Worm (Caenorhabditis elegans) whole organism, L1 larva: Measurements from ENCODE around the gene F20C5.5.

ENCODE experiments used
- C16A3.4 ChIP-seq: fragments of 150-350 bp; optimal IDR thresholded peaks from 2 replicates; lab custom pipeline; 2014; ENCODE audit warnings: missing biosample characterization, missing genetic modification characterization
- blmp-1 ChIP-seq: fragments of 150-350 bp; optimal IDR thresholded peaks from 2 replicates; lab custom pipeline; 2014; ENCODE audit warnings: missing biosample characterization, missing genetic modification characterization
- ceh-82 ChIP-seq, 3 experiments: fragments of 150-350 bp in 1 of 3; sonication (generic microtip) in 2 of 3; optimal IDR thresholded peaks; 2 replicates each; lab custom pipeline; 2014 to 2017; ENCODE audit warnings: missing biosample characterization in 3 of 3, missing genetic modification characterization in 3 of 3
- dpl-1 ChIP-seq, 3 experiments: fragments of 150-350 bp in 2 of 3; sonication (generic microtip) in 1 of 3; optimal IDR thresholded peaks; 2 replicates each; lab custom pipeline; 2014 to 2017; ENCODE audit warnings: missing biosample characterization in 3 of 3, missing genetic modification characterization in 3 of 3, missing genetic modification reagents in 3 of 3
- dsc-1 ChIP-seq: sonication (generic microtip); optimal IDR thresholded peaks from 2 replicates; lab custom pipeline; 2016; ENCODE audit warnings: mild to moderate bottlenecking, missing genetic modification characterization, missing compliant biosample characterization
- efl-1 ChIP-seq, 4 experiments: fragments of 150-350 bp; optimal IDR thresholded peaks in 3 of 4; peaks in 1 of 4; 1 replicate in 1 of 4; 2 replicates in 3 of 4; lab custom pipeline; 2014; ENCODE audit warnings: missing biosample characterization in 2 of 4, missing genetic modification characterization in 2 of 4, missing genetic modification reagents in 2 of 4
- egl-27 ChIP-seq, 2 experiments: fragments of 150-350 bp in 1 of 2; sonication (generic microtip); optimal IDR thresholded peaks; 3 replicates each; lab custom pipeline; 2017 to 2018; ENCODE audit warnings: missing biosample characterization in 2 of 2, missing genetic modification characterization in 2 of 2, missing genetic modification reagents in 2 of 2
- elt-2 ChIP-seq: sonication (generic microtip); optimal IDR thresholded peaks from 2 replicates; lab custom pipeline; 2016; ENCODE audit warnings: missing genetic modification characterization, mild to moderate bottlenecking, inconsistent platforms, missing compliant biosample characterization, missing genetic modification reagents
- elt-3 ChIP-seq, 6 experiments: fragments of 150-350 bp in 1 of 6; sonication (generic microtip); optimal IDR thresholded peaks; 2 replicates each; lab custom pipeline; 2017 to 2018; ENCODE audit warnings: missing biosample characterization in 6 of 6, missing genetic modification characterization in 6 of 6, inconsistent platforms in 1 of 6
- fkh-10 ChIP-seq: sonication (generic microtip); optimal IDR thresholded peaks from 2 replicates; lab custom pipeline; 2017; ENCODE audit warnings: missing biosample characterization, missing genetic modification reagents, missing genetic modification characterization
- hpl-2 ChIP-seq: fragments of 150-350 bp; optimal IDR thresholded peaks from 2 replicates; lab custom pipeline; 2014; ENCODE audit warnings: missing biosample characterization, missing genetic modification reagents, missing genetic modification characterization
- irx-1 ChIP-seq: sonication (generic microtip); optimal IDR thresholded peaks from 2 replicates; lab custom pipeline; 2016; ENCODE audit warnings: missing genetic modification characterization, missing compliant biosample characterization
- isw-1 ChIP-seq: fragments of 200-800 bp; sonication (Bioruptor generic); IDR thresholded peaks from 2 replicates; pipeline ENCODE4 v1.3.6; 2022; ENCODE audit warnings: missing genetic modification characterization, missing compliant biosample characterization
- jun-1 ChIP-seq: fragments of 150-350 bp; optimal IDR thresholded peaks from 2 replicates; lab custom pipeline; 2014; ENCODE audit warnings: missing biosample characterization, missing genetic modification reagents, missing genetic modification characterization
- lin-13 ChIP-seq: fragments of 150-350 bp; optimal IDR thresholded peaks from 2 replicates; lab custom pipeline; 2014; ENCODE audit warnings: missing biosample characterization, missing genetic modification reagents, missing genetic modification characterization
- lin-14 ChIP-seq: fragments of 200-800 bp; sonication (Bioruptor generic); optimal IDR thresholded peaks from 2 replicates; lab custom pipeline; 2018; ENCODE audit warnings: mild to moderate bottlenecking, missing genetic modification characterization, moderate library complexity, missing compliant biosample characterization
- lin-15B ChIP-seq: fragments of 150-350 bp; sonication (generic microtip); optimal IDR thresholded peaks from 3 replicates; lab custom pipeline; 2014; ENCODE audit warnings: missing biosample characterization, missing genetic modification characterization
- lin-35 ChIP-seq, 2 experiments: fragments of 150-350 bp; optimal IDR thresholded peaks; 2 replicates each; lab custom pipeline; 2014; ENCODE audit warnings: missing biosample characterization in 2 of 2, missing genetic modification characterization in 2 of 2, missing genetic modification reagents in 2 of 2
- lin-39 ChIP-seq: fragments of 150-350 bp; optimal IDR thresholded peaks from 2 replicates; lab custom pipeline; 2014; ENCODE audit warnings: missing biosample characterization, missing genetic modification reagents, missing genetic modification characterization
- lir-3 ChIP-seq: sonication (generic microtip); optimal IDR thresholded peaks from 2 replicates; lab custom pipeline; 2016; ENCODE audit warnings: mild to moderate bottlenecking, missing genetic modification characterization, moderate library complexity, missing compliant biosample characterization; ENCODE audit not compliant: poor library complexity
- lsy-2 ChIP-seq, 2 experiments: fragments of 150-350 bp; optimal IDR thresholded peaks; 2 replicates each; lab custom pipeline; 2014; ENCODE audit warnings: missing biosample characterization in 2 of 2, missing genetic modification characterization in 2 of 2
- mab-9 ChIP-seq: fragments of 200-800 bp; sonication (Bioruptor generic); IDR thresholded peaks from 2 replicates; pipeline ENCODE4 v1.3.6; 2022; ENCODE audit warnings: missing genetic modification reagents, missing genetic modification characterization, missing compliant biosample characterization
- mdl-1 ChIP-seq, 2 experiments: fragments of 150-350 bp; optimal IDR thresholded peaks; 2 replicates each; lab custom pipeline; 2014 to 2017; ENCODE audit warnings: missing biosample characterization in 2 of 2, missing genetic modification characterization in 2 of 2, inconsistent platforms in 1 of 2
- mep-1 ChIP-seq: fragments of 150-350 bp; optimal IDR thresholded peaks from 2 replicates; lab custom pipeline; 2014; ENCODE audit warnings: missing biosample characterization, missing genetic modification characterization
- nhr-11 ChIP-seq: fragments of 150-350 bp; optimal IDR thresholded peaks from 2 replicates; lab custom pipeline; 2014; ENCODE audit warnings: missing biosample characterization, missing genetic modification characterization
- nhr-19 ChIP-seq: fragments of 200-800 bp; sonication (Bioruptor generic); conservative IDR thresholded peaks from 2 replicates; pipeline ENCODE4 v1.3.6; 2022; ENCODE audit warnings: missing genetic modification characterization, missing compliant biosample characterization
- nhr-20 ChIP-seq: sonication (generic microtip); optimal IDR thresholded peaks from 2 replicates; lab custom pipeline; 2016; ENCODE audit warnings: mild to moderate bottlenecking, missing genetic modification characterization, missing compliant biosample characterization
- nhr-237 ChIP-seq: fragments of 150-350 bp; optimal IDR thresholded peaks from 2 replicates; lab custom pipeline; 2014; ENCODE audit warnings: missing biosample characterization, missing genetic modification characterization
- nhr-47 ChIP-seq: sonication (generic microtip); optimal IDR thresholded peaks from 2 replicates; lab custom pipeline; 2016; ENCODE audit warnings: mild to moderate bottlenecking, missing genetic modification characterization, moderate library complexity, missing compliant biosample characterization
- nhr-71 ChIP-seq: sonication (generic microtip); optimal IDR thresholded peaks from 2 replicates; lab custom pipeline; 2016; ENCODE audit warnings: mild to moderate bottlenecking, missing genetic modification characterization, moderate library complexity, missing compliant biosample characterization
- nhr-77 ChIP-seq: fragments of 150-350 bp; optimal IDR thresholded peaks from 2 replicates; lab custom pipeline; 2014; ENCODE audit warnings: missing biosample characterization, missing genetic modification characterization
- nhr-84 ChIP-seq: sonication (generic microtip); optimal IDR thresholded peaks from 2 replicates; lab custom pipeline; 2017; ENCODE audit warnings: missing biosample characterization, missing genetic modification characterization
- nhr-85 ChIP-seq: sonication (generic microtip); peaks from one replicate; lab custom pipeline; 2016; ENCODE audit warnings: missing genetic modification characterization, inconsistent platforms, missing compliant biosample characterization
- nhr-90 ChIP-seq: sonication (generic microtip); optimal IDR thresholded peaks from 2 replicates; lab custom pipeline; 2016; ENCODE audit warnings: mild to moderate bottlenecking, missing genetic modification characterization, missing compliant biosample characterization; ENCODE audit not compliant: poor library complexity
- pag-3 ChIP-seq: sonication (generic microtip); optimal IDR thresholded peaks from 2 replicates; lab custom pipeline; 2017; ENCODE audit warnings: missing genetic modification characterization, mild to moderate bottlenecking, missing compliant biosample characterization, antibody characterized with exemption, borderline replicate concordance; ENCODE audit not compliant: insufficient read depth
- pqm-1 ChIP-seq: sonication (generic microtip); optimal IDR thresholded peaks from 3 replicates; lab custom pipeline; 2017; ENCODE audit warnings: missing biosample characterization, missing genetic modification characterization
- rnt-1 ChIP-seq: sonication (generic microtip); optimal IDR thresholded peaks from 2 replicates; lab custom pipeline; 2016; ENCODE audit warnings: mild to moderate bottlenecking, missing genetic modification characterization, moderate library complexity, missing compliant biosample characterization
- skn-1 ChIP-seq: fragments of 150-350 bp; optimal IDR thresholded peaks from 2 replicates; lab custom pipeline; 2014; ENCODE audit warnings: missing biosample characterization, missing genetic modification characterization
- snpc-4 ChIP-seq: fragments of 150-350 bp; optimal IDR thresholded peaks from 2 replicates; lab custom pipeline; 2014; ENCODE audit warnings: missing biosample characterization, missing genetic modification characterization
- snu-23 ChIP-seq: sonication (generic microtip); optimal IDR thresholded peaks from 2 replicates; lab custom pipeline; 2016; ENCODE audit warnings: missing genetic modification characterization, missing compliant biosample characterization
- sptf-1 ChIP-seq: fragments of 150-350 bp; optimal IDR thresholded peaks from 2 replicates; lab custom pipeline; 2014; ENCODE audit warnings: missing biosample characterization, missing genetic modification characterization
- swsn-7 ChIP-seq: sonication (generic microtip); optimal IDR thresholded peaks from 2 replicates; lab custom pipeline; 2016; ENCODE audit warnings: missing genetic modification characterization, missing compliant biosample characterization
- tbx-2 ChIP-seq: sonication (generic microtip); optimal IDR thresholded peaks from 2 replicates; lab custom pipeline; 2016; ENCODE audit warnings: missing genetic modification characterization, missing compliant biosample characterization
- unc-62 ChIP-seq: fragments of 150-350 bp; optimal IDR thresholded peaks from 2 replicates; lab custom pipeline; 2014; ENCODE audit warnings: missing biosample characterization, missing genetic modification reagents, missing genetic modification characterization
- unc-86 ChIP-seq: sonication (generic microtip); optimal IDR thresholded peaks from 2 replicates; lab custom pipeline; 2016; ENCODE audit warnings: missing genetic modification characterization, missing compliant biosample characterization
- xbp-1 ChIP-seq: sonication (generic microtip); optimal IDR thresholded peaks from 2 replicates; lab custom pipeline; 2016; ENCODE audit warnings: missing genetic modification characterization, missing compliant biosample characterization
- zag-1 ChIP-seq: fragments of 150-350 bp; optimal IDR thresholded peaks from 2 replicates; lab custom pipeline; 2014; ENCODE audit warnings: missing biosample characterization, missing genetic modification characterization
- ztf-11 ChIP-seq, 2 experiments: sonication (generic microtip); optimal IDR thresholded peaks; 2 replicates each; lab custom pipeline; 2016 to 2017; ENCODE audit warnings: missing genetic modification characterization in 2 of 2, missing biosample characterization in 1 of 2, missing compliant biosample characterization in 1 of 2
- ztf-4 ChIP-seq: fragments of 150-350 bp; optimal IDR thresholded peaks from 2 replicates; lab custom pipeline; 2014; ENCODE audit warnings: missing biosample characterization, missing genetic modification characterization

F20C5.5 gene

ce11 chrIV:8782172-8782571 is 12.7 kb upstream of the F20C5.5 start:
- peak; percentile 95 for TF ChIP-seq blmp-1 (tag; lab: Kevin White, UChicago)
- TF ChIP-seq nhr-77 (tag; lab: Kevin White, UChicago): peak; percentile 75
- peak; percentile 27 for TF ChIP-seq dsc-1 (tag; lab: Kevin White, UChicago)
- peak; percentile 40 to 59 (median 53) for TF ChIP-seq dpl-1 (GFP tag; optimal IDR thresholded peaks at IDR 0.05; lab: Kevin White, UChicago)
- peak in 2 of 6 experiments; percentile 35 to 56 for TF ChIP-seq elt-3 (tag; optimal IDR thresholded peaks at IDR 0.05; lab: Kevin White, UChicago)
- TF ChIP-seq mdl-1 (tag; optimal IDR thresholded peaks at IDR 0.05; lab: Kevin White, UChicago): peak in 1 of 2 experiments; percentile 85
- TF ChIP-seq nhr-11 (tag; lab: Kevin White, UChicago): no peak
- TF ChIP-seq egl-27 (tag; optimal IDR thresholded peaks at IDR 0.05; lab: Kevin White, UChicago): peak; percentile 28 to 56
- TF ChIP-seq mab-9 (GFP tag; lab: Robert Waterston, UW): no peak
- TF ChIP-seq snu-23 (GFP tag; lab: Kevin White, UChicago): peak; percentile 84
- peak; percentile 80 for TF ChIP-seq mep-1 (tag; lab: Kevin White, UChicago)
- peak in 1 of 2 experiments; percentile 31 for TF ChIP-seq ztf-11 (tag; optimal IDR thresholded peaks at IDR 0.05; lab: Kevin White, UChicago)
- TF ChIP-seq efl-1 (optimal IDR thresholded peaks at IDR 0.05; lab: Kevin White, UChicago): peak; percentile 68 to 70
- TF ChIP-seq efl-1 (GFP tag; optimal IDR thresholded peaks at IDR 0.05 in 1 of 2; lab: Kevin White, UChicago): peak; percentile 32 to 94
- TF ChIP-seq nhr-85 (tag; lab: Kevin White, UChicago): peak; percentile 99
- peak; percentile 30 for TF ChIP-seq lir-3 (tag; lab: Kevin White, UChicago)
- no peak for TF ChIP-seq pqm-1 (tag; lab: Kevin White, UChicago)
- peak; percentile 15; the same call in 1 of the 2 replicates for TF ChIP-seq isw-1 (GFP tag; lab: Robert Waterston, UW)
- TF ChIP-seq hpl-2 (GFP tag; lab: Kevin White, UChicago): peak; percentile 46
- TF ChIP-seq zag-1 (tag; lab: Kevin White, UChicago): no peak
- no peak for TF ChIP-seq sptf-1
- peak; percentile 43 for TF ChIP-seq elt-2 (tag; lab: Kevin White, UChicago)
- peak; percentile 23 for TF ChIP-seq snpc-4 (tag; lab: Kevin White, UChicago)
- TF ChIP-seq nhr-47 (tag; lab: Kevin White, UChicago): peak; percentile 68
- TF ChIP-seq skn-1: peak; percentile 49
- peak; percentile 61 for TF ChIP-seq xbp-1 (tag; lab: Kevin White, UChicago)
- no peak for TF ChIP-seq nhr-84 (tag; lab: Kevin White, UChicago)
- peak; percentile 63 for TF ChIP-seq nhr-90 (tag; lab: Kevin White, UChicago)
- TF ChIP-seq rnt-1 (tag; lab: Kevin White, UChicago): peak; percentile 62
- TF ChIP-seq unc-62 (GFP tag; lab: Kevin White, UChicago): no peak
- peak; percentile 81 for TF ChIP-seq nhr-20 (tag; lab: Kevin White, UChicago)
- TF ChIP-seq nhr-19: peak; percentile 62
- peak; percentile 71 to 83 for TF ChIP-seq lsy-2 (tag; optimal IDR thresholded peaks at IDR 0.05; lab: Kevin White, UChicago)
- TF ChIP-seq fkh-10: no peak
- TF ChIP-seq nhr-71 (tag; lab: Kevin White, UChicago): peak; percentile 86
- peak; percentile 78 for TF ChIP-seq pag-3 (tag; lab: Kevin White, UChicago)
- TF ChIP-seq C16A3.4 (tag; lab: Kevin White, UChicago): peak; percentile 83
- TF ChIP-seq swsn-7: peak; percentile 56
- TF ChIP-seq lin-39 (tag; lab: Kevin White, UChicago): no peak
- peak; percentile 32 for TF ChIP-seq nhr-237 (tag; lab: Kevin White, UChicago)
- TF ChIP-seq ztf-4: peak; percentile 47
- TF ChIP-seq lin-13 (GFP tag; lab: Kevin White, UChicago): peak; percentile 39
- TF ChIP-seq tbx-2 (tag; lab: Kevin White, UChicago): peak; percentile 58
- TF ChIP-seq irx-1: peak; percentile 62
- peak; percentile 7 to 70 (median 18) for TF ChIP-seq ceh-82 (tag; optimal IDR thresholded peaks at IDR 0.05; lab: Kevin White, UChicago)
- TF ChIP-seq lin-15B: no peak
- peak; percentile 49 for TF ChIP-seq unc-86 (tag; lab: Kevin White, UChicago)
- peak; percentile 97 for TF ChIP-seq lin-14 (GFP tag; lab: Kevin White, UChicago)
- TF ChIP-seq lin-35 (GFP tag; optimal IDR thresholded peaks at IDR 0.05; lab: Kevin White, UChicago): peak; percentile 52 to 83
- peak; percentile 75 for TF ChIP-seq jun-1 (tag; lab: Kevin White, UChicago)
